Worm (Caenorhabditis elegans) whole organism, L4/young adult: ENCODE measurements around the gene C06E7.4.

Experiments
- W03F9.2 ChIP-seq: fragments of 150-350 bp; optimal IDR thresholded peaks from 2 replicates; lab custom pipeline; 2014; ENCODE audit warnings: missing biosample characterization, missing genetic modification characterization
- dao-5 ChIP-seq: sonication (generic microtip); optimal IDR thresholded peaks from 2 replicates; lab custom pipeline; 2016; ENCODE audit warnings: missing genotype, missing genetic modification characterization, moderate library complexity, missing compliant biosample characterization
- him-1 ChIP-seq: sonication (generic microtip); optimal IDR thresholded peaks from 2 replicates; lab custom pipeline; 2016; ENCODE audit warnings: missing genotype, missing genetic modification reagents, missing genetic modification characterization, missing compliant biosample characterization

The C06E7.4 gene

ce11 chrIV:5824493-5824892 is 35.3 kb downstream of the C06E7.4 start, which contains the start of gene egal-1:
Gene egal-1 (plus strand): TSS chrIV:5824793.
- TF ChIP-seq dao-5 (no peak), him-1 (tag; lab: Kevin White, UChicago) (no peak)

- TF ChIP-seq W03F9.2 (tag; lab: Kevin White, UChicago): no peak
- no peak for TF ChIP-seq him-1 (tag; lab: Kevin White, UChicago)
- no peak for TF ChIP-seq dao-5
Observed at ce11 chrIV:5821997-5822396, 37.8 kb downstream of the C06E7.4 start.

- no peak for TF ChIP-seq W03F9.2 (tag; lab: Kevin White, UChicago)
- no peak for TF ChIP-seq him-1 (tag; lab: Kevin White, UChicago)
- TF ChIP-seq dao-5: no peak
Observed at ce11 chrIV:5820953-5821352, 38.8 kb downstream of the C06E7.4 start.

ce11 chrIV:5820056-5820799 is 39.5 kb downstream of the C06E7.4 start:
- no peak for TF ChIP-seq W03F9.2 (tag; lab: Kevin White, UChicago)
- TF ChIP-seq dao-5: no peak
- TF ChIP-seq him-1 (tag; lab: Kevin White, UChicago): no peak

- TF ChIP-seq dao-5 (no peak), W03F9.2 (tag; lab: Kevin White, UChicago) (no peak), him-1 (tag; lab: Kevin White, UChicago) (no peak)
Observed at ce11 chrIV:5817459-5817858, 42.3 kb downstream of the C06E7.4 start.

- TF ChIP-seq dao-5 (no peak), him-1 (tag; lab: Kevin White, UChicago) (no peak), W03F9.2 (tag; lab: Kevin White, UChicago) (no peak)
Observed at ce11 chrIV:5816466-5816865, 43.3 kb downstream of the C06E7.4 start.

ce11 chrIV:5814092-5814650 is 45.6 kb downstream of the C06E7.4 start, which contains the start of gene oops-1:
Gene oops-1 (minus strand): TSS chrIV:5814142.
- TF ChIP-seq him-1 (tag; lab: Kevin White, UChicago) (no peak), W03F9.2 (tag; lab: Kevin White, UChicago) (peak; percentile 13)

ce11 chrIV:5811079-5811622 is 48.6 kb downstream of the C06E7.4 start:
- TF ChIP-seq dao-5 (no peak), W03F9.2 (tag; lab: Kevin White, UChicago) (no peak), him-1 (tag; lab: Kevin White, UChicago) (no peak)

ce11 chrIV:5809733-5810132 is 50.0 kb downstream of the C06E7.4 start:
- TF ChIP-seq him-1 (tag; lab: Kevin White, UChicago) (no peak), W03F9.2 (tag; lab: Kevin White, UChicago) (no peak), dao-5 (no peak)

- TF ChIP-seq him-1 (tag; lab: Kevin White, UChicago) (no peak), W03F9.2 (tag; lab: Kevin White, UChicago) (no peak), dao-5 (no peak)
Observed at ce11 chrIV:5806909-5807308, 52.9 kb downstream of the C06E7.4 start, which contains the start of gene lntl-1. Gene lntl-1 (minus strand): TSS chrIV:5807093.

- no peak for TF ChIP-seq W03F9.2 (tag; lab: Kevin White, UChicago)
- no peak for TF ChIP-seq dao-5
- TF ChIP-seq him-1 (tag; lab: Kevin White, UChicago): no peak
Observed at ce11 chrIV:5806348-5806747, 53.4 kb downstream of the C06E7.4 start.

ce11 chrIV:5805477-5805876 is 54.3 kb downstream of the C06E7.4 start:
- no peak for TF ChIP-seq W03F9.2 (tag; lab: Kevin White, UChicago)
- TF ChIP-seq him-1 (tag; lab: Kevin White, UChicago): no peak
- TF ChIP-seq dao-5: no peak

ce11 chrIV:5803510-5804013 is 56.2 kb downstream of the C06E7.4 start:
- TF ChIP-seq dao-5: no peak
